Worm (Caenorhabditis elegans) whole organism, L3 larva: Measurements from ENCODE around the gene W07G1.1.

Experiments
- R02D3.7 ChIP-seq: fragments of 150-350 bp; optimal IDR thresholded peaks from 2 replicates; lab custom pipeline; 2014; ENCODE audit warnings: missing biosample characterization, missing genetic modification characterization
- ama-1 ChIP-seq: fragments of 150-350 bp; optimal IDR thresholded peaks from 2 replicates; lab custom pipeline; 2018
- hmg-11 ChIP-seq: sonication (generic microtip); optimal IDR thresholded peaks from 2 replicates; lab custom pipeline; 2016; ENCODE audit warnings: missing genetic modification characterization, missing compliant biosample characterization
- nhr-12 ChIP-seq: fragments of 150-350 bp; optimal IDR thresholded peaks from 2 replicates; lab custom pipeline; 2014; ENCODE audit warnings: missing biosample characterization, missing genetic modification characterization
- nhr-25 ChIP-seq: sonication (generic microtip); optimal IDR thresholded peaks from 2 replicates; lab custom pipeline; 2017; ENCODE audit warnings: missing biosample characterization, missing genetic modification characterization
- nhr-76 ChIP-seq: fragments of 150-350 bp; sonication (generic microtip); optimal IDR thresholded peaks from 5 replicates; lab custom pipeline; 2014; ENCODE audit warnings: missing biosample characterization, missing genetic modification characterization
- nhr-77 ChIP-seq: fragments of 150-350 bp; optimal IDR thresholded peaks from 2 replicates; lab custom pipeline; 2014; ENCODE audit warnings: missing biosample characterization, missing genetic modification characterization
- sea-2 ChIP-seq: fragments of 150-350 bp; sonication (generic microtip); optimal IDR thresholded peaks from 4 replicates; lab custom pipeline; 2014; ENCODE audit warnings: missing biosample characterization, missing genetic modification reagents, missing genetic modification characterization
- snpc-4 ChIP-seq: fragments of 150-350 bp; optimal IDR thresholded peaks from 2 replicates; lab custom pipeline; 2014; ENCODE audit warnings: missing biosample characterization, missing genetic modification characterization

DNA sequence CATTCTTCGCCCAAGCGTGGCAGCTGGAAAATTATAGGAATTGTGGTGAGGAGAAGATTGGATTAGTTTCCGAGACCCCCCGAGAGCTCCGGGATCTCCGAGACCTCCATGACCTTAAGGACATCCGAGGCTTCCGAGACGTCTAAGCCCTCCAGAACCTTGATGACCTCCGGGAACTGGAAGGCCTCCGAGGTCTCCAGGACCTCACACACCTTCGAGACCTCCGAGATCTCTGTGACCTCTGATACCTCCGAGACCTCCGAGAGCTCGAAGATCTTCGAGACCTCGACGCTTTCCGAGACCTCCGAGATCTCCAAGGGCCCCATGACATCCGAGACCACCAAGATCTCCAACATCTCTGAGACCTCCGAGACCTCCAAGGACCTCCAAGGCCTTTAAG, 42.8 kb upstream of the W07G1.1 start:
- TF ChIP-seq snpc-4 (tag; lab: Kevin White, UChicago) (no peak), nhr-12 (tag; lab: Kevin White, UChicago) (no peak), nhr-77 (tag; lab: Kevin White, UChicago) (no peak), nhr-76 (no peak), R02D3.7 (no peak), sea-2 (GFP tag; lab: Kevin White, UChicago) (no peak), hmg-11 (tag; lab: Kevin White, UChicago) (no peak), nhr-25 (tag; lab: Kevin White, UChicago) (no peak), ama-1 (lab: Kevin White, UChicago) (no peak)
